Fruit fly (Drosophila melanogaster) whole organism, prepupa: Measurements from ENCODE around the gene OXA1L.

Experiments
- Blimp-1 ChIP-seq: fragments of 200-800 bp; sonication (Bioruptor generic); optimal IDR thresholded peaks from 3 replicates; lab custom pipeline; 2017; ENCODE audit warnings: missing biosample characterization, missing genetic modification characterization, mild to moderate bottlenecking, moderate library complexity, missing genetic modification reagents
- CG10631 ChIP-seq: fragments of 200-800 bp; sonication (Bioruptor generic); optimal IDR thresholded peaks from 2 replicates; lab custom pipeline; 2016; ENCODE audit warnings: missing biosample characterization, missing genetic modification characterization
- CG10669 ChIP-seq: fragments of 200-800 bp; sonication (Bioruptor generic); optimal IDR thresholded peaks from 3 replicates; lab custom pipeline; 2018; ENCODE audit warnings: missing biosample characterization, mild to moderate bottlenecking, missing genetic modification characterization, moderate library complexity
- CG11294 ChIP-seq: fragments of 200-800 bp; sonication (Bioruptor generic); IDR thresholded peaks from 2 replicates; pipeline ENCODE4 v1.3.6; 2022; ENCODE audit warnings: missing biosample characterization, missing genetic modification characterization
- CG11762 ChIP-seq: fragments of 200-800 bp; sonication (Bioruptor generic); optimal IDR thresholded peaks from 3 replicates; lab custom pipeline; 2016; ENCODE audit warnings: missing biosample characterization, missing genetic modification characterization; ENCODE audit not compliant: insufficient read depth
- CG15336 ChIP-seq: fragments of 200-800 bp; sonication (Bioruptor generic); IDR thresholded peaks from 2 replicates; pipeline ENCODE4 v1.3.6; 2022; ENCODE audit warnings: missing biosample characterization, missing genetic modification characterization
- CG1621 ChIP-seq: fragments of 200-800 bp; sonication (Bioruptor generic); optimal IDR thresholded peaks from 3 replicates; lab custom pipeline; 2018; ENCODE audit warnings: missing biosample characterization, mild to moderate bottlenecking, missing genetic modification characterization
- CG16779 ChIP-seq: fragments of 200-800 bp; sonication (Bioruptor generic); optimal IDR thresholded peaks from 3 replicates; lab custom pipeline; 2017; ENCODE audit warnings: missing biosample characterization, mild to moderate bottlenecking, missing genetic modification characterization
- CG3032 ChIP-seq: fragments of 200-800 bp; optimal IDR thresholded peaks from 2 replicates; lab custom pipeline; 2019; ENCODE audit warnings: missing biosample characterization, mild to moderate bottlenecking, missing genetic modification characterization, moderate library complexity
- CG31627 ChIP-seq: fragments of 200-800 bp; sonication (Bioruptor generic); optimal IDR thresholded peaks from 3 replicates; lab custom pipeline; 2016; ENCODE audit warnings: missing biosample characterization, missing genetic modification characterization
- CG32006 ChIP-seq: fragments of 200-800 bp; sonication (Bioruptor generic); optimal IDR thresholded peaks from 3 replicates; lab custom pipeline; 2017; ENCODE audit warnings: missing biosample characterization, mild to moderate bottlenecking, missing genetic modification characterization
- CG34406 ChIP-seq: fragments of 200-800 bp; sonication (Bioruptor generic); optimal IDR thresholded peaks from 3 replicates; lab custom pipeline; 2016; ENCODE audit warnings: missing biosample characterization, missing genetic modification characterization
- CG3919 ChIP-seq: fragments of 200-800 bp; sonication (Bioruptor generic); optimal IDR thresholded peaks from 3 replicates; lab custom pipeline; 2016; ENCODE audit warnings: missing biosample characterization, missing genetic modification characterization
- CG4318 ChIP-seq: fragments of 200-800 bp; sonication (Bioruptor generic); optimal IDR thresholded peaks from 3 replicates; lab custom pipeline; 2017; ENCODE audit warnings: missing biosample characterization, mild to moderate bottlenecking, missing genetic modification characterization
- CG6163 ChIP-seq: fragments of 200-800 bp; sonication (Bioruptor generic); IDR thresholded peaks from 3 replicates; pipeline ENCODE4 v1.3.6; 2022; ENCODE audit warnings: missing biosample characterization, missing genetic modification characterization
- CG6276 ChIP-seq: fragments of 200-800 bp; sonication (Bioruptor generic); optimal IDR thresholded peaks from 2 replicates; lab custom pipeline; 2017; ENCODE audit warnings: missing biosample characterization, mild to moderate bottlenecking, missing genetic modification characterization
- CG6792 ChIP-seq: fragments of 200-800 bp; sonication (Bioruptor generic); optimal IDR thresholded peaks from 3 replicates; lab custom pipeline; 2016; ENCODE audit warnings: missing biosample characterization, missing genetic modification characterization
- CG6808 ChIP-seq: fragments of 200-800 bp; sonication (Bioruptor generic); optimal IDR thresholded peaks from 3 replicates; lab custom pipeline; 2017; ENCODE audit warnings: missing biosample characterization, missing genetic modification characterization, mild to moderate bottlenecking, moderate library complexity, missing genetic modification reagents
- CG7368 ChIP-seq: fragments of 200-800 bp; sonication (Bioruptor generic); optimal IDR thresholded peaks from 3 replicates; lab custom pipeline; 2016; ENCODE audit warnings: missing biosample characterization, missing genetic modification characterization
- CG8119 ChIP-seq: fragments of 200-800 bp; sonication (Bioruptor generic); IDR thresholded peaks from 3 replicates; pipeline ENCODE4 v1.3.6; 2022; ENCODE audit warnings: missing biosample characterization, missing genetic modification characterization
- CG8319 ChIP-seq: fragments of 200-800 bp; sonication (Bioruptor generic); optimal IDR thresholded peaks from 3 replicates; lab custom pipeline; 2016; ENCODE audit warnings: missing biosample characterization, missing genetic modification characterization
- CG9139 ChIP-seq: fragments of 200-800 bp; sonication (Bioruptor generic); optimal IDR thresholded peaks from 3 replicates; lab custom pipeline; 2017; ENCODE audit warnings: missing biosample characterization, mild to moderate bottlenecking, missing genetic modification characterization
- Eip75B ChIP-seq: fragments of 200-800 bp; sonication (Bioruptor generic); optimal IDR thresholded peaks from 3 replicates; lab custom pipeline; 2016; ENCODE audit warnings: missing biosample characterization, missing genetic modification characterization
- Eip93F ChIP-seq: fragments of 200-800 bp; sonication (Bioruptor generic); optimal IDR thresholded peaks from 2 replicates; lab custom pipeline; 2016; ENCODE audit warnings: missing biosample characterization, mild to moderate bottlenecking, missing genetic modification characterization
- Ets96B ChIP-seq: fragments of 200-800 bp; optimal IDR thresholded peaks from 2 replicates; lab custom pipeline; 2019; ENCODE audit warnings: missing biosample characterization, mild to moderate bottlenecking, missing genetic modification characterization, moderate library complexity
- Gug ChIP-seq: fragments of 200-800 bp; sonication (Bioruptor generic); IDR thresholded peaks from 2 replicates; pipeline ENCODE4 v1.3.6; 2022; ENCODE audit warnings: missing biosample characterization, missing genetic modification characterization
- Hr38 ChIP-seq: sonication (Bioruptor generic); optimal IDR thresholded peaks from 2 replicates; lab custom pipeline; 2016; ENCODE audit warnings: missing biosample characterization, missing genetic modification characterization
- Hr39 ChIP-seq: fragments of 200-800 bp; sonication (Bioruptor generic); optimal IDR thresholded peaks from 2 replicates; lab custom pipeline; 2016; ENCODE audit warnings: missing biosample characterization, missing genetic modification characterization
- Hr4 ChIP-seq: fragments of 200-800 bp; sonication (Bioruptor generic); optimal IDR thresholded peaks from 3 replicates; lab custom pipeline; 2016; ENCODE audit warnings: missing biosample characterization, missing genetic modification characterization
- OdsH ChIP-seq: fragments of 200-800 bp; sonication (Bioruptor generic); optimal IDR thresholded peaks from 3 replicates; lab custom pipeline; 2016; ENCODE audit warnings: missing biosample characterization, missing genetic modification characterization
- Smox ChIP-seq: fragments of 200-800 bp; sonication (Bioruptor generic); optimal IDR thresholded peaks from 3 replicates; lab custom pipeline; 2016; ENCODE audit warnings: missing biosample characterization, missing genetic modification characterization
- Sox14 ChIP-seq: fragments of 200-800 bp; sonication (Bioruptor generic); optimal IDR thresholded peaks from 3 replicates; lab custom pipeline; 2016; ENCODE audit warnings: missing biosample characterization, missing genetic modification characterization
- Sox15 ChIP-seq: fragments of 200-800 bp; sonication (Bioruptor generic); optimal IDR thresholded peaks from 3 replicates; lab custom pipeline; 2016; ENCODE audit warnings: missing biosample characterization, missing genetic modification characterization
- achi ChIP-seq: fragments of 200-800 bp; sonication (Bioruptor generic); optimal IDR thresholded peaks from 3 replicates; lab custom pipeline; 2016; ENCODE audit warnings: missing biosample characterization, missing genetic modification characterization
- acj6 ChIP-seq: fragments of 200-800 bp; sonication (Bioruptor generic); optimal IDR thresholded peaks from 3 replicates; lab custom pipeline; 2016; ENCODE audit warnings: missing biosample characterization, missing genetic modification characterization
- dac ChIP-seq: fragments of 200-800 bp; sonication (Bioruptor generic); optimal IDR thresholded peaks from 2 replicates; lab custom pipeline; 2017; ENCODE audit warnings: missing biosample characterization, mild to moderate bottlenecking, missing genetic modification characterization
- dsx ChIP-seq: fragments of 200-800 bp; optimal IDR thresholded peaks from 3 replicates; lab custom pipeline; 2019; ENCODE audit warnings: missing biosample characterization, mild to moderate bottlenecking, missing genetic modification characterization, moderate library complexity; ENCODE audit not compliant: poor library complexity, severe bottlenecking
- eg ChIP-seq: fragments of 200-800 bp; sonication (Bioruptor generic); IDR thresholded peaks from 3 replicates; pipeline ENCODE4 v1.3.6; 2022; ENCODE audit warnings: missing biosample characterization, missing genetic modification characterization
- esn ChIP-seq: fragments of 200-800 bp; sonication (Bioruptor generic); optimal IDR thresholded peaks from 2 replicates; lab custom pipeline; 2016; ENCODE audit warnings: missing biosample characterization, mild to moderate bottlenecking, missing genetic modification characterization, moderate library complexity
- fd59A ChIP-seq: fragments of 200-800 bp; sonication (Bioruptor generic); optimal IDR thresholded peaks from 2 replicates; lab custom pipeline; 2017; ENCODE audit warnings: missing biosample characterization, mild to moderate bottlenecking, missing genetic modification characterization, missing genetic modification reagents
- fd85E ChIP-seq: fragments of 200-800 bp; sonication (Bioruptor generic); optimal IDR thresholded peaks from 3 replicates; lab custom pipeline; 2016; ENCODE audit warnings: missing biosample characterization, missing genetic modification characterization
- fkh ChIP-seq: fragments of 200-800 bp; sonication (Bioruptor generic); optimal IDR thresholded peaks from 3 replicates; lab custom pipeline; 2017; ENCODE audit warnings: missing biosample characterization, mild to moderate bottlenecking, missing genetic modification characterization, moderate library complexity
- pdm3 ChIP-seq: fragments of 200-800 bp; sonication (Bioruptor generic); optimal IDR thresholded peaks from 3 replicates; lab custom pipeline; 2016; ENCODE audit warnings: missing biosample characterization, missing genetic modification characterization
- salr ChIP-seq, 2 experiments: fragments of 200-800 bp; sonication (Bioruptor generic); optimal IDR thresholded peaks; 3 replicates each; lab custom pipeline; 2016 to 2018; ENCODE audit warnings: missing biosample characterization in 2 of 2, missing genetic modification characterization in 2 of 2, mild to moderate bottlenecking in 1 of 2
- spab ChIP-seq: fragments of 200-800 bp; sonication (Bioruptor generic); optimal IDR thresholded peaks from 2 replicates; lab custom pipeline; 2017; ENCODE audit warnings: missing biosample characterization, mild to moderate bottlenecking, missing genetic modification characterization, missing genetic modification reagents
- ss ChIP-seq, 2 experiments: fragments of 200-800 bp; sonication (Bioruptor generic); optimal IDR thresholded peaks; 2 replicates in 1 of 2; 3 replicates in 1 of 2; lab custom pipeline; 2017 to 2018; ENCODE audit warnings: mild to moderate bottlenecking in 2 of 2, missing biosample characterization in 2 of 2, missing genetic modification characterization in 2 of 2, moderate library complexity in 1 of 2
- svp ChIP-seq: fragments of 200-800 bp; sonication (Bioruptor generic); peaks from one replicate; lab custom pipeline; 2016; ENCODE audit warnings: missing biosample characterization, missing genetic modification characterization
- vri ChIP-seq: fragments of 200-800 bp; sonication (Bioruptor generic); optimal IDR thresholded peaks from 3 replicates; lab custom pipeline; 2016; ENCODE audit warnings: missing biosample characterization, mild to moderate bottlenecking, missing genetic modification characterization

Gene OXA1L

dm6 chr3L:10928801-10929200, 42.5 kb upstream of the OXA1L start (continued):
- TF ChIP-seq CG11762 (GFP tag; lab: Kevin White, UChicago) = peak; percentile 90
- TF ChIP-seq CG6276 (GFP tag; lab: Kevin White, UChicago) = no peak
- peak; percentile 53 for TF ChIP-seq Hr4 (GFP tag; lab: Kevin White, UChicago)
- TF ChIP-seq Hr38 (GFP tag; lab: Kevin White, UChicago) = no peak
- TF ChIP-seq acj6 = peak; percentile 36
- peak; percentile 55 for TF ChIP-seq CG10631 (GFP tag; lab: Kevin White, UChicago)
- TF ChIP-seq svp (GFP tag; lab: Kevin White, UChicago) = peak; percentile 78
- TF ChIP-seq CG6163 = peak; percentile 87
- peak; percentile 95 for TF ChIP-seq CG10669 (GFP tag; lab: Kevin White, UChicago)
- no peak for TF ChIP-seq Sox14 (GFP tag; lab: Kevin White, UChicago)
- TF ChIP-seq CG11294 (GFP tag; lab: Robert Waterston, UW) = 0 out of 2 replicates have a peak, but pooled peaks have one; percentile 12
- peak; percentile 62 for TF ChIP-seq fd85E
- no peak for TF ChIP-seq CG1621 (tag; lab: Kevin White, UChicago)
- peak; percentile 81 for TF ChIP-seq CG3919 (GFP tag; lab: Kevin White, UChicago)
- TF ChIP-seq Sox15 (GFP tag; lab: Kevin White, UChicago) = peak; percentile 23
- peak; percentile 87 for TF ChIP-seq CG8319 (GFP tag; lab: Kevin White, UChicago)
- TF ChIP-seq esn (GFP tag; lab: Kevin White, UChicago) = peak; percentile 64
- TF ChIP-seq spab (GFP tag; lab: Kevin White, UChicago) = peak; percentile 97
- TF ChIP-seq eg (GFP tag; lab: Robert Waterston, UW) = peak; percentile 66
- TF ChIP-seq Gug (GFP tag; lab: Robert Waterston, UW) = peak; percentile 78
- TF ChIP-seq fkh (GFP tag; lab: Kevin White, UChicago) = no peak
- TF ChIP-seq Ets96B (tag; lab: Kevin White, UChicago) = peak; percentile 89
- peak in 1 of 2 experiments; percentile 60 for TF ChIP-seq salr (GFP tag; optimal IDR thresholded peaks at IDR 0.05; lab: Kevin White, UChicago)

- TF ChIP-seq CG6276 (GFP tag; lab: Kevin White, UChicago) = peak; percentile 48
- peak; percentile 65 for TF ChIP-seq svp (GFP tag; lab: Kevin White, UChicago)
- TF ChIP-seq acj6 = peak; percentile 45
- peak; percentile 67 for TF ChIP-seq CG3919 (GFP tag; lab: Kevin White, UChicago)
- peak; percentile 67 for TF ChIP-seq CG6808 (GFP tag; lab: Kevin White, UChicago)
- no peak for TF ChIP-seq Eip93F (GFP tag; lab: Kevin White, UChicago)
- peak; percentile 51 for TF ChIP-seq CG6792 (GFP tag; lab: Kevin White, UChicago)
- TF ChIP-seq CG7368 = peak; percentile 45
- peak; percentile 69 for TF ChIP-seq achi (GFP tag; lab: Kevin White, UChicago)
- TF ChIP-seq Hr39 (GFP tag; lab: Kevin White, UChicago) = no peak
- TF ChIP-seq ss (GFP tag; optimal IDR thresholded peaks at IDR 0.05; lab: Kevin White, UChicago) = peak; percentile 14 to 36
- TF ChIP-seq CG9139 (GFP tag; lab: Kevin White, UChicago) = peak; percentile 38
- TF ChIP-seq fkh (GFP tag; lab: Kevin White, UChicago) = no peak
- TF ChIP-seq OdsH = peak; percentile 41
- peak; percentile 52 for TF ChIP-seq dsx (GFP tag; lab: Kevin White, UChicago)
- TF ChIP-seq CG8119 (GFP tag; lab: Robert Waterston, UW) = peak; percentile 71
- TF ChIP-seq CG16779 (tag; lab: Kevin White, UChicago) = no peak
- peak; percentile 60 for TF ChIP-seq dac (GFP tag; lab: Kevin White, UChicago)
- peak; percentile 54 for TF ChIP-seq CG3032
- TF ChIP-seq CG15336 (GFP tag; lab: Robert Waterston, UW) = peak; percentile 72
- peak; percentile 27 for TF ChIP-seq Smox (GFP tag; lab: Kevin White, UChicago)
- peak; percentile 13 for TF ChIP-seq Blimp-1 (GFP tag; lab: Kevin White, UChicago)
- no peak for TF ChIP-seq vri
- peak; percentile 30 for TF ChIP-seq fd59A (GFP tag; lab: Kevin White, UChicago)
- TF ChIP-seq Ets96B (tag; lab: Kevin White, UChicago) = peak; percentile 58
- peak; percentile 14 for TF ChIP-seq CG31627 (GFP tag; lab: Kevin White, UChicago)
- TF ChIP-seq CG32006 (GFP tag; lab: Kevin White, UChicago) = peak; percentile 71
- TF ChIP-seq CG11294 (GFP tag; lab: Robert Waterston, UW) = peak; percentile 42
- peak; percentile 60 for TF ChIP-seq CG10669 (GFP tag; lab: Kevin White, UChicago)
- TF ChIP-seq esn (GFP tag; lab: Kevin White, UChicago) = peak; percentile 34
- TF ChIP-seq CG4318 (GFP tag; lab: Kevin White, UChicago) = peak; percentile 51
- TF ChIP-seq pdm3 (GFP tag; lab: Kevin White, UChicago) = peak; percentile 48
- peak; percentile 62 for TF ChIP-seq CG34406 (GFP tag; lab: Kevin White, UChicago)
- TF ChIP-seq Eip75B (GFP tag; lab: Kevin White, UChicago) = peak; percentile 53
Measured at dm6 chr3L:10927953-10928352, 41.7 kb upstream of the OXA1L start.
